Comparison of ENCODE assay signal across 6 worm cellular contexts in genomic region chrII:10450335-10450734, ce11.
A peak's percentile ranks its signal among the peaks of the same experiment; 100 is the strongest.
TF ChIP-seq lines count a peak whose summit lies in the region.

No protein-coding gene starts in this region.

TF ChIP-seq in whole organism, L1 larva, 84 proteins besides CTCF, POLR2A, EP300 and RAD21 (continues in another document):
- TF ChIP-seq nhr-28 (tag; optimal IDR thresholded peaks at IDR 0.05; lab: Kevin White, UChicago) (no peak), F16B12.6 (tag; optimal IDR thresholded peaks at IDR 0.05; lab: Kevin White, UChicago) (no peak), mdl-1 (tag; optimal IDR thresholded peaks at IDR 0.05; lab: Kevin White, UChicago) (no peak), tlp-1 (tag; optimal IDR thresholded peaks at IDR 0.05; lab: Kevin White, UChicago) (no peak), isw-1 (GFP tag; IDR thresholded peaks at IDR 0.05; lab: Robert Waterston, UW) (no peak), ama-1 (optimal IDR thresholded peaks at IDR 0.05; lab: Kevin White, UChicago) (peak; percentile 69), irx-1 (tag; optimal IDR thresholded peaks at IDR 0.05; lab: Kevin White, UChicago) (no peak), sptf-1 (tag; optimal IDR thresholded peaks at IDR 0.05; lab: Kevin White, UChicago) (no peak), lin-14 (GFP tag; optimal IDR thresholded peaks at IDR 0.05; lab: Kevin White, UChicago) (no peak), sup-37 (GFP tag; optimal IDR thresholded peaks at IDR 0.05; lab: Kevin White, UChicago) (no peak), ztf-4 (tag; optimal IDR thresholded peaks at IDR 0.05; lab: Kevin White, UChicago) (no peak), nhr-19 (GFP tag; conservative IDR thresholded peaks at IDR 0.05; lab: Robert Waterston, UW) (no peak), blmp-1 (tag; optimal IDR thresholded peaks at IDR 0.05; lab: Kevin White, UChicago) (peak; percentile 11), ceh-8 (GFP tag; optimal IDR thresholded peaks at IDR 0.05; lab: Kevin White, UChicago) (no peak), fkh-4 (tag; optimal IDR thresholded peaks at IDR 0.05; lab: Kevin White, UChicago; ENCODE audit: borderline replicate concordance) (no peak), ceh-82 (tag; optimal IDR thresholded peaks at IDR 0.05; lab: Kevin White, UChicago) (no peak)

TF ChIP-seq in whole organism, L2 larva, 48 proteins besides CTCF, POLR2A, EP300 and RAD21 (continues in another document):
- TF ChIP-seq unc-62 (GFP tag; optimal IDR thresholded peaks at IDR 0.05; lab: Kevin White, UChicago): no peak
- TF ChIP-seq unc-55 (GFP tag; optimal IDR thresholded peaks at IDR 0.05; lab: Kevin White, UChicago): peak; percentile 14
- TF ChIP-seq nhr-11 (tag; optimal IDR thresholded peaks at IDR 0.05; lab: Kevin White, UChicago): no peak
- TF ChIP-seq C34F6.9 (tag; optimal IDR thresholded peaks at IDR 0.05; lab: Kevin White, UChicago): peak; percentile 49
- TF ChIP-seq ztf-4 (tag; optimal IDR thresholded peaks at IDR 0.05; lab: Kevin White, UChicago): peak; percentile 60
- peak; percentile 12 for TF ChIP-seq sma-9 (GFP tag; optimal IDR thresholded peaks at IDR 0.05; lab: Kevin White, UChicago)
- TF ChIP-seq sma-9 (tag; optimal IDR thresholded peaks at IDR 0.05; lab: Kevin White, UChicago): no peak
- TF ChIP-seq nhr-129 (tag; optimal IDR thresholded peaks at IDR 0.05; lab: Kevin White, UChicago): peak; percentile 0
- peak; percentile 15 for TF ChIP-seq nhr-6 (tag; optimal IDR thresholded peaks at IDR 0.05; lab: Kevin White, UChicago)
- TF ChIP-seq nhr-23 (tag; optimal IDR thresholded peaks at IDR 0.05; lab: Kevin White, UChicago): no peak
- TF ChIP-seq mab-5 (tag; optimal IDR thresholded peaks at IDR 0.05; lab: Kevin White, UChicago): no peak
- TF ChIP-seq R02D3.7 (tag; optimal IDR thresholded peaks at IDR 0.05; lab: Kevin White, UChicago): no peak
- TF ChIP-seq crh-2 (tag; optimal IDR thresholded peaks at IDR 0.05; lab: Kevin White, UChicago): peak; percentile 23
- TF ChIP-seq nhr-21 (tag; optimal IDR thresholded peaks at IDR 0.05; lab: Kevin White, UChicago): peak; percentile 24
- TF ChIP-seq nhr-25 (tag; optimal IDR thresholded peaks at IDR 0.05; lab: Kevin White, UChicago): peak; percentile 36
- TF ChIP-seq lsy-2 (tag; optimal IDR thresholded peaks at IDR 0.05; lab: Kevin White, UChicago): peak in 1 of 2 experiments; percentile 28

TF ChIP-seq in whole organism, L3 larva, 47 proteins besides CTCF, POLR2A, EP300 and RAD21:
- TF ChIP-seq ceh-28 (tag; optimal IDR thresholded peaks at IDR 0.05; lab: Kevin White, UChicago) (peak; percentile 30), R02D3.7 (tag; optimal IDR thresholded peaks at IDR 0.05; lab: Kevin White, UChicago) (no peak), elt-3 (tag; optimal IDR thresholded peaks at IDR 0.05; lab: Kevin White, UChicago) (no peak), ztf-4 (tag; optimal IDR thresholded peaks at IDR 0.05; lab: Kevin White, UChicago) (peak; percentile 58), lsy-12 (tag; optimal IDR thresholded peaks at IDR 0.05; lab: Kevin White, UChicago) (peak; percentile 62), ceh-9 (tag; optimal IDR thresholded peaks at IDR 0.05; lab: Kevin White, UChicago) (no peak), jun-1 (tag; optimal IDR thresholded peaks at IDR 0.05; lab: Kevin White, UChicago) (peak; percentile 48), hmg-11 (tag; optimal IDR thresholded peaks at IDR 0.05; lab: Kevin White, UChicago) (no peak), elt-2 (tag; optimal IDR thresholded peaks at IDR 0.05; lab: Kevin White, UChicago) (peak; percentile 25), pha-4 (tag; optimal IDR thresholded peaks at IDR 0.05; lab: Kevin White, UChicago) (peak; percentile 55), ama-1 (optimal IDR thresholded peaks at IDR 0.05; lab: Kevin White, UChicago) (peak; percentile 86), nhr-43 (tag; optimal IDR thresholded peaks at IDR 0.05; lab: Kevin White, UChicago; ENCODE audit: poor library complexity, severe bottlenecking) (peak; percentile 55)

TF ChIP-seq in whole organism, L4 larva, 104 proteins besides CTCF, POLR2A, EP300 and RAD21 (continues in another document):
- TF ChIP-seq nhr-11 (tag; optimal IDR thresholded peaks at IDR 0.05; lab: Kevin White, UChicago) (peak; percentile 44), dve-1 (tag; optimal IDR thresholded peaks at IDR 0.05; lab: Kevin White, UChicago; ENCODE audit: insufficient read depth) (peak; percentile 27), ama-1 (optimal IDR thresholded peaks at IDR 0.05; lab: Kevin White, UChicago) (peak; percentile 56), dpl-1 (GFP tag; optimal IDR thresholded peaks at IDR 0.05; lab: Kevin White, UChicago) (no peak), sdz-12 (GFP tag; optimal IDR thresholded peaks at IDR 0.05; lab: Kevin White, UChicago) (peak; percentile 72), nhr-237 (tag; optimal IDR thresholded peaks at IDR 0.05; lab: Kevin White, UChicago) (no peak), lsy-2 (tag; optimal IDR thresholded peaks at IDR 0.05; lab: Kevin White, UChicago) (peak in 1 of 2 experiments; percentile 31), nhr-102 (tag; optimal IDR thresholded peaks at IDR 0.05; lab: Kevin White, UChicago) (peak; percentile 0), daf-16 (GFP tag; optimal IDR thresholded peaks at IDR 0.05; lab: Kevin White, UChicago) (no peak), daf-16 (tag; optimal IDR thresholded peaks at IDR 0.05; lab: Kevin White, UChicago) (peak; percentile 8), jun-1 (tag; optimal IDR thresholded peaks at IDR 0.05; lab: Kevin White, UChicago) (no peak), daf-8 (GFP tag; IDR thresholded peaks at IDR 0.05; lab: Robert Waterston, UW) (no peak), lin-29 (GFP tag; IDR thresholded peaks at IDR 0.05; lab: Robert Waterston, UW) (no peak), F10B5.3 (tag; optimal IDR thresholded peaks at IDR 0.05; lab: Kevin White, UChicago) (no peak), nhr-111 (GFP tag; optimal IDR thresholded peaks at IDR 0.05; lab: Kevin White, UChicago) (no peak), skn-1 (tag; optimal IDR thresholded peaks at IDR 0.05; lab: Kevin White, UChicago) (no peak), zfp-3 (GFP tag; conservative IDR thresholded peaks at IDR 0.05; lab: Robert Waterston, UW) (peak; percentile 47; the same call in 1 of the 2 replicates), hif-1 (tag; optimal IDR thresholded peaks at IDR 0.05; lab: Kevin White, UChicago) (no peak)

TF ChIP-seq in whole organism, mixed stage, embryonic, 35 proteins besides CTCF, POLR2A, EP300 and RAD21:
- TF ChIP-seq mep-1 (tag; optimal IDR thresholded peaks at IDR 0.05; lab: Kevin White, UChicago) (peak; percentile 27), snpc-4 (tag; optimal IDR thresholded peaks at IDR 0.05; lab: Kevin White, UChicago) (no peak), flh-1 (GFP tag; optimal IDR thresholded peaks at IDR 0.05; lab: Kevin White, UChicago) (no peak), nhr-12 (tag; optimal IDR thresholded peaks at IDR 0.05; lab: Kevin White, UChicago) (no peak), ztf-11 (tag; optimal IDR thresholded peaks at IDR 0.05; lab: Kevin White, UChicago) (no peak), sem-2 (GFP tag; optimal IDR thresholded peaks at IDR 0.05; lab: Kevin White, UChicago) (no peak)

TF ChIP-seq in whole organism, young adult, 124 proteins besides CTCF, POLR2A, EP300 and RAD21:
- TF ChIP-seq ama-1 (optimal IDR thresholded peaks at IDR 0.05; lab: Kevin White, UChicago) (peak; percentile 57), ama-1 (GFP tag; optimal IDR thresholded peaks at IDR 0.05; lab: Kevin White, UChicago) (no peak), athp-1 (tag; optimal IDR thresholded peaks at IDR 0.05; lab: Kevin White, UChicago) (peak; percentile 49), ztf-26 (tag; optimal IDR thresholded peaks at IDR 0.05; lab: Kevin White, UChicago) (peak; percentile 82), B0336.3 (GFP tag; IDR thresholded peaks at IDR 0.05; lab: Robert Waterston, UW) (peak; percentile 54), mel-28 (tag; optimal IDR thresholded peaks at IDR 0.05; lab: Kevin White, UChicago; ENCODE audit: borderline replicate concordance) (peak; percentile 68), ets-4 (GFP tag; optimal IDR thresholded peaks at IDR 0.05; lab: Kevin White, UChicago) (no peak), nfyb-1 (GFP tag; IDR thresholded peaks at IDR 0.05; lab: Robert Waterston, UW) (peak; percentile 66; the same call in 1 of the 2 replicates), madf-6 (GFP tag; IDR thresholded peaks at IDR 0.05; lab: Robert Waterston, UW) (peak; percentile 34; the same call in 1 of the 2 replicates), Y56A3A.18 (GFP tag; IDR thresholded peaks at IDR 0.05; lab: Robert Waterston, UW) (peak; percentile 5; the same call in 1 of the 2 replicates), him-1 (tag; optimal IDR thresholded peaks at IDR 0.05; lab: Kevin White, UChicago) (peak; percentile 26), ekl-4 (GFP tag; IDR thresholded peaks at IDR 0.05; lab: Robert Waterston, UW) (0 out of 2 replicates have a peak, but pooled peaks have one; percentile 24), madf-10 (tag; optimal IDR thresholded peaks at IDR 0.05; lab: Kevin White, UChicago) (peak; percentile 1), mcd-1 (GFP tag; IDR thresholded peaks at IDR 0.05; lab: Robert Waterston, UW) (peak; percentile 64), attf-5 (GFP tag; optimal IDR thresholded peaks at IDR 0.05; lab: Kevin White, UChicago) (peak; percentile 55), C06A6.2 (GFP tag; conservative IDR thresholded peaks at IDR 0.05; lab: Robert Waterston, UW) (0 out of 2 replicates have a peak, but pooled peaks have one; percentile 22), K12H6.12 (tag; optimal IDR thresholded peaks at IDR 0.05; lab: Kevin White, UChicago) (no peak), F23B12.7 (tag; optimal IDR thresholded peaks at IDR 0.05; lab: Kevin White, UChicago; ENCODE audit: insufficient read depth) (no peak), lin-35 (GFP tag; optimal IDR thresholded peaks at IDR 0.05; lab: Kevin White, UChicago) (peak in 1 of 3 experiments; percentile 61), snpc-3.4 (tag; optimal IDR thresholded peaks at IDR 0.05; lab: Kevin White, UChicago) (no peak), cebp-1 (GFP tag; IDR thresholded peaks at IDR 0.05; lab: Robert Waterston, UW) (peak; percentile 8; the same call in 1 of the 2 replicates), cebp-1 (tag; optimal IDR thresholded peaks at IDR 0.05; lab: Kevin White, UChicago) (peak; percentile 63), rec-8 (tag; optimal IDR thresholded peaks at IDR 0.05; lab: Kevin White, UChicago) (peak in 1 of 2 experiments; percentile 13), hsf-1 (GFP tag; IDR thresholded peaks at IDR 0.05; lab: Robert Waterston, UW) (0 out of 2 replicates have a peak, but pooled peaks have one; percentile 26), aptf-3 (GFP tag; IDR thresholded peaks at IDR 0.05; lab: Robert Waterston, UW) (no peak), Y79H2A.3 (GFP tag; conservative IDR thresholded peaks at IDR 0.05; lab: Robert Waterston, UW) (peak; percentile 61; the same call in 1 of the 2 replicates), ceh-58 (GFP tag; IDR thresholded peaks at IDR 0.05; lab: Robert Waterston, UW) (no peak), ZK185.1 (tag; optimal IDR thresholded peaks at IDR 0.05; lab: Kevin White, UChicago; ENCODE audit: poor library complexity, severe bottlenecking) (peak; percentile 10), repo-1 (tag; optimal IDR thresholded peaks at IDR 0.05; lab: Kevin White, UChicago) (peak; percentile 86)
